Fruit fly (Drosophila melanogaster) S2 (cell line): Measurements from ENCODE around the gene PK1-R.

ENCODE experiments used
- CG8478 ChIP-seq: fragments of >200 bp; optimal IDR thresholded peaks from 2 replicates; lab custom pipeline; 2018
- CTCF ChIP-seq, 2 experiments: fragments of >200 bp; optimal IDR thresholded peaks; 2 replicates each; lab custom pipeline; 2018

PK1-R gene

dm6 chr3R:14097980-14098379 lies 4.9 kb downstream of the PK1-R start, which contains the start of gene CG9920:
TSS of gene CG9920 (minus strand) at chr3R:14098080.
- no peak for TF ChIP-seq CG8478
- no peak for TF ChIP-seq CTCF (optimal IDR thresholded peaks at IDR 0.05; lab: Kevin White, UChicago)

- TF ChIP-seq CG8478: no peak
- no peak for TF ChIP-seq CTCF (optimal IDR thresholded peaks at IDR 0.05; lab: Kevin White, UChicago)
Observed at dm6 chr3R:14096792-14097191, 6.1 kb downstream of the PK1-R start, which contains the start of gene CCHa1. TSS of gene CCHa1 (minus strand) at chr3R:14096835.

- TF ChIP-seq CG8478 (no peak), CTCF (optimal IDR thresholded peaks at IDR 0.05; lab: Kevin White, UChicago) (no peak)
Observed at dm6 chr3R:14095916-14096315, 7.0 kb downstream of the PK1-R start.

- TF ChIP-seq CG8478 (no peak), CTCF (optimal IDR thresholded peaks at IDR 0.05; lab: Kevin White, UChicago) (no peak)
Observed at dm6 chr3R:14095428-14095827, 7.5 kb downstream of the PK1-R start.

dm6 chr3R:14088887-14089567 lies 13.9 kb downstream of the PK1-R start, which contains the start of gene Npc2b:
TSS of gene Npc2b (plus strand) at chr3R:14089517.
- TF ChIP-seq CG8478: no peak
- TF ChIP-seq CTCF (optimal IDR thresholded peaks at IDR 0.05; lab: Kevin White, UChicago): peak; percentile 72 to 94

- TF ChIP-seq CTCF (optimal IDR thresholded peaks at IDR 0.05; lab: Kevin White, UChicago) (no peak), CG8478 (no peak)
Observed at dm6 chr3R:14088157-14088556, 14.8 kb downstream of the PK1-R start.

dm6 chr3R:14085555-14085954 lies 17.4 kb downstream of the PK1-R start:
- no peak for TF ChIP-seq CG8478
- no peak for TF ChIP-seq CTCF (optimal IDR thresholded peaks at IDR 0.05; lab: Kevin White, UChicago)

- TF ChIP-seq CTCF (optimal IDR thresholded peaks at IDR 0.05; lab: Kevin White, UChicago) (no peak), CG8478 (no peak)
Observed at dm6 chr3R:14081526-14081925, 21.4 kb downstream of the PK1-R start.

dm6 chr3R:14077026-14077425 lies 25.9 kb downstream of the PK1-R start:
- TF ChIP-seq CG8478 (no peak), CTCF (optimal IDR thresholded peaks at IDR 0.05; lab: Kevin White, UChicago) (no peak)

dm6 chr3R:14070664-14071063 lies 32.3 kb downstream of the PK1-R start:
- no peak for TF ChIP-seq CG8478
- no peak for TF ChIP-seq CTCF (optimal IDR thresholded peaks at IDR 0.05; lab: Kevin White, UChicago)

dm6 chr3R:14070096-14070495 lies 32.8 kb downstream of the PK1-R start:
- TF ChIP-seq CG8478 (no peak), CTCF (optimal IDR thresholded peaks at IDR 0.05; lab: Kevin White, UChicago) (no peak)

dm6 chr3R:14067904-14068636 lies 34.9 kb downstream of the PK1-R start:
- TF ChIP-seq CTCF (optimal IDR thresholded peaks at IDR 0.05; lab: Kevin White, UChicago): no peak
- TF ChIP-seq CG8478: no peak

- TF ChIP-seq CTCF (optimal IDR thresholded peaks at IDR 0.05; lab: Kevin White, UChicago) (no peak), CG8478 (no peak)
Observed at dm6 chr3R:14065241-14065640, 37.7 kb downstream of the PK1-R start.

- TF ChIP-seq CTCF (optimal IDR thresholded peaks at IDR 0.05; lab: Kevin White, UChicago): no peak
- TF ChIP-seq CG8478: no peak
Observed at dm6 chr3R:14064158-14064969, 38.6 kb downstream of the PK1-R start.

dm6 chr3R:14062869-14063543 lies 39.9 kb downstream of the PK1-R start:
- TF ChIP-seq CTCF (optimal IDR thresholded peaks at IDR 0.05; lab: Kevin White, UChicago) (no peak), CG8478 (no peak)
